Worm (Caenorhabditis elegans): ENCODE results near the gene srbc-39.
A peak's percentile ranks its signal among the peaks of the same experiment; 100 is the strongest.

- TF ChIP-seq him-1 (tag; optimal IDR thresholded peaks at IDR 0.05) = no peak
- TF ChIP-seq dao-5 (tag; optimal IDR thresholded peaks at IDR 0.05) = no peak
- peak; percentile 4 for TF ChIP-seq W03F9.2 (tag; optimal IDR thresholded peaks at IDR 0.05)
Observed at ce11 chrV:676550-677084, 32.3 kb upstream of the srbc-39 start, which contains the start of the genes fbxa-72 and srx-21.

Data from whole organism, L4/young adult.